Fruit fly (Drosophila melanogaster) whole organism, embryonic: ENCODE measurements around the gene Herc4.
A peak's percentile ranks its signal among the peaks of the same experiment; 100 is the strongest.

Experiments
- Abd-B ChIP-seq: fragments of 200-800 bp; sonication (Bioruptor generic); optimal IDR thresholded peaks from 2 replicates; lab custom pipeline; 2018; ENCODE audit warnings: missing biosample characterization, mild to moderate bottlenecking, missing genetic modification characterization, moderate library complexity
- Bgb ChIP-seq: fragments of 200-800 bp; sonication (Bioruptor generic); IDR thresholded peaks from 2 replicates; pipeline ENCODE4 v1.3.6; 2022; ENCODE audit warnings: missing biosample characterization, missing genetic modification characterization; ENCODE audit not compliant: partially characterized antibody
- Bteb2 ChIP-seq: fragments of 200-800 bp; sonication (Bioruptor generic); optimal IDR thresholded peaks from 2 replicates; lab custom pipeline; 2016; ENCODE audit warnings: missing biosample characterization, missing genetic modification characterization
- CG10274 ChIP-seq: fragments of 200-800 bp; sonication (Bioruptor generic); optimal IDR thresholded peaks from 3 replicates; lab custom pipeline; 2017; ENCODE audit warnings: missing biosample characterization, mild to moderate bottlenecking, missing genetic modification characterization
- CG10979 ChIP-seq: fragments of 200-800 bp; sonication (Bioruptor generic); optimal IDR thresholded peaks from 2 replicates; lab custom pipeline; 2018; ENCODE audit warnings: missing biosample characterization, mild to moderate bottlenecking, missing genetic modification characterization, moderate library complexity
- CG11085 ChIP-seq: fragments of 200-800 bp; sonication (Bioruptor generic); IDR thresholded peaks from 2 replicates; pipeline ENCODE4 v1.3.6; 2022; ENCODE audit warnings: missing biosample characterization, missing genetic modification characterization
- CG11504 ChIP-seq: fragments of 200-800 bp; sonication (Bioruptor generic); optimal IDR thresholded peaks from 3 replicates; lab custom pipeline; 2019; ENCODE audit warnings: missing biosample characterization, mild to moderate bottlenecking, missing genetic modification characterization, moderate library complexity
- CG12942 ChIP-seq: fragments of 200-800 bp; sonication (Bioruptor generic); optimal IDR thresholded peaks from 3 replicates; lab custom pipeline; 2016; ENCODE audit warnings: missing biosample characterization, missing genetic modification characterization
- CG13296 ChIP-seq: fragments of 200-800 bp; sonication (Bioruptor generic); optimal IDR thresholded peaks from 3 replicates; lab custom pipeline; 2018; ENCODE audit warnings: missing biosample characterization, mild to moderate bottlenecking, missing genetic modification characterization
- CG13775 ChIP-seq: fragments of 200-800 bp; sonication (Bioruptor generic); optimal IDR thresholded peaks from 3 replicates; lab custom pipeline; 2017; ENCODE audit warnings: missing biosample characterization, mild to moderate bottlenecking, missing genetic modification characterization
- CG16863 ChIP-seq: fragments of 200-800 bp; sonication (Bioruptor generic); optimal IDR thresholded peaks from 3 replicates; lab custom pipeline; 2016; ENCODE audit warnings: missing biosample characterization, missing genetic modification characterization
- CG17912 ChIP-seq: fragments of 200-800 bp; sonication (Bioruptor generic); optimal IDR thresholded peaks from 2 replicates; lab custom pipeline; 2018; ENCODE audit warnings: missing biosample characterization, mild to moderate bottlenecking, missing genetic modification characterization
- CG1792 ChIP-seq: fragments of 200-800 bp; sonication (Bioruptor generic); optimal IDR thresholded peaks from 2 replicates; lab custom pipeline; 2016; ENCODE audit warnings: missing biosample characterization, missing genetic modification characterization
- CG2678 ChIP-seq: fragments of 200-800 bp; sonication (Bioruptor generic); optimal IDR thresholded peaks from 3 replicates; lab custom pipeline; 2019; ENCODE audit warnings: missing biosample characterization, mild to moderate bottlenecking, missing genetic modification characterization, moderate library complexity
- CG3065 ChIP-seq: fragments of 200-800 bp; sonication (Bioruptor generic); optimal IDR thresholded peaks from 2 replicates; lab custom pipeline; 2016; ENCODE audit warnings: missing biosample characterization, missing genetic modification characterization
- CG3838 ChIP-seq: fragments of 200-800 bp; sonication (Bioruptor generic); optimal IDR thresholded peaks from 3 replicates; lab custom pipeline; 2016; ENCODE audit warnings: missing biosample characterization, missing genetic modification characterization
- CG4730 ChIP-seq: fragments of 200-800 bp; sonication (Bioruptor generic); IDR thresholded peaks from 2 replicates; pipeline ENCODE4 v1.3.6; 2022; ENCODE audit warnings: missing biosample characterization, missing genetic modification characterization
- CG6683 ChIP-seq: fragments of 200-800 bp; sonication (Bioruptor generic); optimal IDR thresholded peaks from 2 replicates; lab custom pipeline; 2017; ENCODE audit warnings: missing biosample characterization, mild to moderate bottlenecking, missing genetic modification characterization, missing genetic modification reagents
- CG7556 ChIP-seq: fragments of 200-800 bp; sonication (Bioruptor generic); optimal IDR thresholded peaks from 2 replicates; lab custom pipeline; 2017; ENCODE audit warnings: missing biosample characterization, mild to moderate bottlenecking, missing genetic modification characterization
- CG9817 ChIP-seq: fragments of 200-800 bp; sonication (Bioruptor generic); optimal IDR thresholded peaks from 2 replicates; lab custom pipeline; 2018; ENCODE audit warnings: missing biosample characterization, mild to moderate bottlenecking, missing genetic modification characterization, moderate library complexity
- D19A ChIP-seq: fragments of 200-800 bp; optimal IDR thresholded peaks from 3 replicates; lab custom pipeline; 2019; ENCODE audit warnings: missing biosample characterization, mild to moderate bottlenecking, missing genetic modification characterization, moderate library complexity
- Dbx ChIP-seq: fragments of 200-800 bp; sonication (Bioruptor generic); IDR thresholded peaks from 3 replicates; pipeline ENCODE4 v1.3.6; 2022; ENCODE audit warnings: missing biosample characterization, missing genetic modification characterization
- Dek ChIP-seq: fragments of 200-800 bp; sonication (Bioruptor generic); optimal IDR thresholded peaks from 3 replicates; lab custom pipeline; 2019; ENCODE audit warnings: missing biosample characterization, mild to moderate bottlenecking, missing genetic modification characterization, moderate library complexity
- Dip3 ChIP-seq: fragments of 200-800 bp; sonication (Bioruptor generic); optimal IDR thresholded peaks from 3 replicates; lab custom pipeline; 2016; ENCODE audit warnings: missing biosample characterization, missing genetic modification characterization
- Elba2 ChIP-seq: fragments of 200-800 bp; sonication (Bioruptor generic); optimal IDR thresholded peaks from 3 replicates; lab custom pipeline; 2016; ENCODE audit warnings: missing biosample characterization, missing genetic modification characterization
- Fer2 ChIP-seq: fragments of 200-800 bp; sonication (Bioruptor generic); optimal IDR thresholded peaks from 2 replicates; lab custom pipeline; 2018; ENCODE audit warnings: missing biosample characterization, mild to moderate bottlenecking, missing genetic modification characterization, moderate library complexity
- Fer3 ChIP-seq: fragments of 200-800 bp; sonication (Bioruptor generic); optimal IDR thresholded peaks from 2 replicates; lab custom pipeline; 2018; ENCODE audit warnings: missing biosample characterization, mild to moderate bottlenecking, missing genetic modification characterization, moderate library complexity
- HHEX ChIP-seq: fragments of 200-800 bp; sonication (Bioruptor generic); optimal IDR thresholded peaks from 3 replicates; lab custom pipeline; 2017; ENCODE audit warnings: missing biosample characterization, mild to moderate bottlenecking, missing genetic modification characterization, missing genetic modification reagents
- Lim3 ChIP-seq: fragments of 200-800 bp; sonication (Bioruptor generic); IDR thresholded peaks from 2 replicates; pipeline ENCODE4 v1.3.6; 2022; ENCODE audit warnings: missing biosample characterization, missing genetic modification characterization
- Meics ChIP-seq: fragments of 200-800 bp; sonication (Bioruptor generic); optimal IDR thresholded peaks from 2 replicates; lab custom pipeline; 2017; ENCODE audit warnings: missing biosample characterization, mild to moderate bottlenecking, missing genetic modification characterization
- Neu2 ChIP-seq: fragments of 200-800 bp; sonication (Bioruptor generic); optimal IDR thresholded peaks from 3 replicates; lab custom pipeline; 2016; ENCODE audit warnings: missing biosample characterization, missing genetic modification characterization, borderline replicate concordance
- Nf-YC ChIP-seq: fragments of 200-800 bp; optimal IDR thresholded peaks from 3 replicates; lab custom pipeline; 2019; ENCODE audit warnings: missing biosample characterization, mild to moderate bottlenecking, missing genetic modification characterization, moderate library complexity
- Spps ChIP-seq: fragments of 200-800 bp; sonication (Bioruptor generic); optimal IDR thresholded peaks from 2 replicates; lab custom pipeline; 2018; ENCODE audit warnings: missing biosample characterization, mild to moderate bottlenecking, missing genetic modification characterization
- ato ChIP-seq: fragments of 200-800 bp; sonication (Bioruptor generic); IDR thresholded peaks from 2 replicates; pipeline ENCODE4 v1.3.6; 2022; ENCODE audit warnings: missing biosample characterization, missing genetic modification characterization; ENCODE audit not compliant: partially characterized antibody
- bab2 ChIP-seq: fragments of 200-800 bp; sonication (Bioruptor generic); optimal IDR thresholded peaks from 2 replicates; lab custom pipeline; 2016; ENCODE audit warnings: missing biosample characterization, missing genetic modification characterization
- chinmo ChIP-seq: fragments of 200-800 bp; sonication (Bioruptor generic); IDR thresholded peaks from 4 replicates; pipeline ENCODE4 v1.3.6; 2022; ENCODE audit warnings: missing biosample characterization, missing genetic modification characterization; ENCODE audit not compliant: partially characterized antibody
- crc ChIP-seq: fragments of 200-800 bp; sonication (Bioruptor generic); optimal IDR thresholded peaks from 2 replicates; lab custom pipeline; 2016; ENCODE audit warnings: missing biosample characterization, missing genetic modification characterization
- danr ChIP-seq: fragments of 200-800 bp; sonication (Bioruptor generic); IDR thresholded peaks from 2 replicates; pipeline ENCODE4 v1.3.6; 2022; ENCODE audit warnings: missing biosample characterization, missing genetic modification characterization
- en ChIP-seq: fragments of 200-800 bp; sonication (Bioruptor generic); optimal IDR thresholded peaks from 2 replicates; lab custom pipeline; 2016; ENCODE audit warnings: missing biosample characterization, missing genetic modification characterization
- grn ChIP-seq: fragments of 200-800 bp; sonication (Bioruptor generic); optimal IDR thresholded peaks from 3 replicates; lab custom pipeline; 2017; ENCODE audit warnings: missing biosample characterization, missing genetic modification characterization
- gsb-n ChIP-seq: fragments of 200-800 bp; sonication (Bioruptor generic); optimal IDR thresholded peaks from 3 replicates; lab custom pipeline; 2018; ENCODE audit warnings: missing biosample characterization, mild to moderate bottlenecking, missing genetic modification characterization
- gt ChIP-seq: fragments of 200-800 bp; sonication (Bioruptor generic); IDR thresholded peaks from 2 replicates; pipeline ENCODE4 v1.3.6; 2022; ENCODE audit warnings: missing biosample characterization, missing genetic modification characterization
- kay ChIP-seq: fragments of 200-800 bp; sonication (Bioruptor generic); optimal IDR thresholded peaks from 2 replicates; lab custom pipeline; 2016; ENCODE audit warnings: missing biosample characterization, missing genetic modification characterization
- ken ChIP-seq: fragments of 200-800 bp; sonication (Bioruptor generic); IDR thresholded peaks from 3 replicates; pipeline ENCODE4 v1.3.6; 2022; ENCODE audit warnings: missing biosample characterization, missing genetic modification characterization
- maf-S ChIP-seq: fragments of 200-800 bp; sonication (Bioruptor generic); optimal IDR thresholded peaks from 2 replicates; lab custom pipeline; 2016; ENCODE audit warnings: missing biosample characterization, missing genetic modification characterization
- mld ChIP-seq: fragments of 200-800 bp; sonication (Bioruptor generic); IDR thresholded peaks from 3 replicates; pipeline ENCODE4 v1.3.6; 2022; ENCODE audit warnings: missing biosample characterization, missing genetic modification characterization; ENCODE audit not compliant: partially characterized antibody
- prd ChIP-seq, 3 experiments: fragments of >200 bp in 2 of 3; fragments of 200-800 bp in 1 of 3; sonication (Bioruptor generic) in 1 of 3; optimal IDR thresholded peaks in 2 of 3; IDR thresholded peaks in 1 of 3; 2 replicates in 2 of 3; 3 replicates in 1 of 3; pipeline versions ENCODE4 v1.3.6 to Lab custom; 2017 to 2022; ENCODE audit warnings: missing biosample characterization in 1 of 3, missing genetic modification characterization in 1 of 3
- psq ChIP-seq: fragments of 200-800 bp; sonication (Bioruptor generic); optimal IDR thresholded peaks from 2 replicates; lab custom pipeline; 2017; ENCODE audit warnings: missing biosample characterization, missing genetic modification characterization
- ttk ChIP-seq: fragments of 200-800 bp; sonication (Bioruptor generic); IDR thresholded peaks from 2 replicates; pipeline ENCODE4 v2.1.2; 2022; ENCODE audit warnings: missing biosample characterization, missing genetic modification characterization

Gene Herc4

dm6 chr3L:1319097-1319725 lies 5.7 kb downstream of the Herc4 start (continued):
- peak; percentile 53; the same call in 1 of the 3 replicates for TF ChIP-seq Dbx
- TF ChIP-seq CG10979 (tag; lab: Kevin White, UChicago) = peak; percentile 86
- peak; percentile 32 for TF ChIP-seq CG9817
- TF ChIP-seq CG7556 (GFP tag; lab: Kevin White, UChicago) = peak; percentile 66
- TF ChIP-seq grn = peak; percentile 43
- peak; percentile 2 for TF ChIP-seq crc
- peak; percentile 77 for TF ChIP-seq D19A (tag; lab: Kevin White, UChicago)
- TF ChIP-seq bab2 (GFP tag; lab: Kevin White, UChicago) = peak; percentile 17
- TF ChIP-seq Elba2 = no peak
- TF ChIP-seq Dip3 (GFP tag; lab: Kevin White, UChicago) = peak; percentile 47
- TF ChIP-seq Bteb2 (GFP tag; lab: Kevin White, UChicago) = peak; percentile 28
- TF ChIP-seq Dek (tag; lab: Kevin White, UChicago) = peak; percentile 55
- no peak for TF ChIP-seq CG3838 (GFP tag; lab: Kevin White, UChicago)
- TF ChIP-seq ken (GFP tag; lab: Robert Waterston, UW) = peak; percentile 90
- peak; percentile 38; the same call in 1 of the 2 replicates for TF ChIP-seq gt (GFP tag; lab: Robert Waterston, UW)
- TF ChIP-seq chinmo = no peak
- peak; percentile 89 for TF ChIP-seq CG11504
- peak; percentile 81 for TF ChIP-seq ttk
- TF ChIP-seq psq (GFP tag; lab: Kevin White, UChicago) = no peak
- no peak for TF ChIP-seq Bgb (GFP tag; lab: Robert Waterston, UW)
- TF ChIP-seq Lim3 (GFP tag; lab: Robert Waterston, UW) = peak; percentile 58; the same call in 1 of the 2 replicates
- no peak for TF ChIP-seq CG11085 (GFP tag; lab: Robert Waterston, UW)
- no peak for TF ChIP-seq Neu2 (GFP tag; lab: Kevin White, UChicago)
- peak; percentile 52 for TF ChIP-seq CG1792
- TF ChIP-seq Fer3 (tag; lab: Kevin White, UChicago) = peak; percentile 64
- peak; percentile 68 for TF ChIP-seq CG12942 (GFP tag; lab: Kevin White, UChicago)
- TF ChIP-seq kay (GFP tag; lab: Kevin White, UChicago) = peak; percentile 11
- TF ChIP-seq CG17912 = no peak
- TF ChIP-seq CG4730 (GFP tag; lab: Robert Waterston, UW) = peak; percentile 59
- no peak for TF ChIP-seq mld
- TF ChIP-seq en (GFP tag; lab: Kevin White, UChicago) = peak; percentile 49
- TF ChIP-seq CG2678 (tag; lab: Kevin White, UChicago) = peak; percentile 83
- peak; percentile 75 for TF ChIP-seq CG16863 (GFP tag; lab: Kevin White, UChicago)
- peak; percentile 31 for TF ChIP-seq CG3065
- peak; percentile 68 for TF ChIP-seq danr (GFP tag; lab: Robert Waterston, UW)
- peak; percentile 26 for TF ChIP-seq CG13296 (GFP tag; lab: Kevin White, UChicago)
- TF ChIP-seq maf-S (GFP tag; lab: Kevin White, UChicago) = peak; percentile 46
- TF ChIP-seq CG10274 (GFP tag; lab: Kevin White, UChicago) = peak; percentile 10
- TF ChIP-seq Abd-B (GFP tag; lab: Kevin White, UChicago) = peak; percentile 74
- no peak for TF ChIP-seq Nf-YC
- TF ChIP-seq HHEX = peak; percentile 70
- TF ChIP-seq gsb-n = no peak
- no peak for TF ChIP-seq ato
- no peak for TF ChIP-seq Fer2 (tag; lab: Kevin White, UChicago)
- TF ChIP-seq prd (optimal IDR thresholded peaks at IDR 0.05; lab: Kevin White, UChicago) = no peak
- TF ChIP-seq prd (GFP tag; IDR thresholded peaks at IDR 0.05; lab: Robert Waterston, UW) = peak; percentile 85
- TF ChIP-seq CG13775 (GFP tag; lab: Kevin White, UChicago) = peak; percentile 52
- TF ChIP-seq Meics (GFP tag; lab: Kevin White, UChicago) = peak; percentile 58
- peak; percentile 11 for TF ChIP-seq CG6683 (GFP tag; lab: Kevin White, UChicago)
- peak; percentile 57 for TF ChIP-seq Spps (tag; lab: Kevin White, UChicago)
